Worm (Caenorhabditis elegans) whole organism, mixed stage, embryonic: ENCODE measurements around the gene C56G3.2.
A peak's percentile ranks its signal among the peaks of the same experiment; 100 is the strongest.

Experiments
- blmp-1 ChIP-seq: fragments of 150-350 bp; optimal IDR thresholded peaks from 2 replicates; lab custom pipeline; 2014; ENCODE audit warnings: missing biosample characterization, missing genetic modification characterization
- ceh-83 ChIP-seq: fragments of 200-800 bp; sonication (Bioruptor generic); optimal IDR thresholded peaks from 2 replicates; lab custom pipeline; 2018; ENCODE audit warnings: mild to moderate bottlenecking, missing genetic modification characterization, missing compliant biosample characterization
- ces-1 ChIP-seq: fragments of 150-350 bp; optimal IDR thresholded peaks from 2 replicates; lab custom pipeline; 2014; ENCODE audit warnings: missing biosample characterization, missing genetic modification reagents, missing genetic modification characterization
- elt-1 ChIP-seq: sonication (generic microtip); optimal IDR thresholded peaks from 2 replicates; lab custom pipeline; 2017; ENCODE audit warnings: missing genetic modification characterization, mild to moderate bottlenecking, missing compliant biosample characterization, antibody characterized with exemption, moderate library complexity, borderline replicate concordance; ENCODE audit not compliant: insufficient read depth
- elt-3 ChIP-seq: fragments of 150-350 bp; optimal IDR thresholded peaks from 2 replicates; lab custom pipeline; 2014; ENCODE audit warnings: missing biosample characterization, missing genetic modification characterization
- lsy-2 ChIP-seq: fragments of 150-350 bp; optimal IDR thresholded peaks from 2 replicates; lab custom pipeline; 2014; ENCODE audit warnings: missing biosample characterization, missing genetic modification characterization
- mep-1 ChIP-seq: fragments of 150-350 bp; optimal IDR thresholded peaks from 2 replicates; lab custom pipeline; 2017; ENCODE audit warnings: missing biosample characterization, missing genetic modification reagents, missing genetic modification characterization, inconsistent platforms
- nhr-12 ChIP-seq: fragments of 150-350 bp; optimal IDR thresholded peaks from 2 replicates; lab custom pipeline; 2014; ENCODE audit warnings: missing biosample characterization, missing genetic modification characterization
- nhr-76 ChIP-seq: sonication (generic microtip); optimal IDR thresholded peaks from 2 replicates; lab custom pipeline; 2017; ENCODE audit warnings: missing biosample characterization, missing genetic modification characterization
- pha-4 ChIP-seq: fragments of 150-350 bp; optimal IDR thresholded peaks from 2 replicates; lab custom pipeline; 2018; ENCODE audit warnings: missing biosample characterization, missing genetic modification reagents, missing genetic modification characterization
- sem-2 ChIP-seq: fragments of 200-800 bp; sonication (Bioruptor generic); optimal IDR thresholded peaks from 2 replicates; lab custom pipeline; 2018; ENCODE audit warnings: mild to moderate bottlenecking, missing genetic modification characterization, missing compliant biosample characterization
- snpc-4 ChIP-seq: fragments of 150-350 bp; optimal IDR thresholded peaks from 2 replicates; lab custom pipeline; 2014; ENCODE audit warnings: missing biosample characterization, missing genetic modification characterization
- unc-62 ChIP-seq: fragments of 150-350 bp; optimal IDR thresholded peaks from 2 replicates; lab custom pipeline; 2014; ENCODE audit warnings: missing biosample characterization, missing genetic modification reagents, missing genetic modification characterization
- ztf-11 ChIP-seq: fragments of 150-350 bp; optimal IDR thresholded peaks from 2 replicates; lab custom pipeline; 2014; ENCODE audit warnings: missing biosample characterization, missing genetic modification characterization

- TF ChIP-seq pha-4 (tag; lab: Kevin White, UChicago) = no peak
- TF ChIP-seq unc-62 (GFP tag; lab: Kevin White, UChicago) = no peak
- TF ChIP-seq lsy-2 (tag; lab: Kevin White, UChicago) = no peak
- no peak for TF ChIP-seq ztf-11 (tag; lab: Kevin White, UChicago)
- no peak for TF ChIP-seq elt-1 (tag; lab: Kevin White, UChicago)
- peak; percentile 63 for TF ChIP-seq ces-1 (GFP tag; lab: Kevin White, UChicago)
- TF ChIP-seq mep-1 (tag; lab: Kevin White, UChicago) = no peak
- no peak for TF ChIP-seq elt-3 (tag; lab: Kevin White, UChicago)
- no peak for TF ChIP-seq snpc-4 (tag; lab: Kevin White, UChicago)
- no peak for TF ChIP-seq sem-2 (GFP tag; lab: Kevin White, UChicago)
- no peak for TF ChIP-seq ceh-83
- TF ChIP-seq nhr-76 (tag; lab: Kevin White, UChicago) = no peak
- TF ChIP-seq nhr-12 = no peak
- TF ChIP-seq blmp-1 (tag; lab: Kevin White, UChicago) = no peak
Observed at ce11 chrX:7371945-7372344, 6.6 kb downstream of the C56G3.2 start.
